Worm (Caenorhabditis elegans) whole organism, young adult: ENCODE results near the gene mlk-1.

Experiments used
- B0261.1 ChIP-seq: sonication (generic microtip); optimal IDR thresholded peaks from 2 replicates; lab custom pipeline; 2016; ENCODE audit warnings: mild to moderate bottlenecking, missing genetic modification characterization, moderate library complexity, missing compliant biosample characterization
- B0336.3 ChIP-seq: fragments of 200-800 bp; sonication (Bioruptor generic); IDR thresholded peaks from 2 replicates; pipeline ENCODE4 v1.3.6; 2022; ENCODE audit warnings: missing genetic modification characterization, missing compliant biosample characterization
- F49E8.2 ChIP-seq: sonication (generic microtip); optimal IDR thresholded peaks from 3 replicates; lab custom pipeline; 2017; ENCODE audit warnings: missing genetic modification characterization, mild to moderate bottlenecking, missing compliant biosample characterization, antibody characterized with exemption, moderate library complexity; ENCODE audit not compliant: insufficient read depth
- ceh-58 ChIP-seq: fragments of 200-800 bp; sonication (Bioruptor generic); IDR thresholded peaks from 2 replicates; pipeline ENCODE4 v1.3.6; 2022; ENCODE audit warnings: missing genetic modification characterization, missing compliant biosample characterization
- ceh-79 ChIP-seq: sonication (generic microtip); optimal IDR thresholded peaks from 2 replicates; lab custom pipeline; 2017; ENCODE audit warnings: mild to moderate bottlenecking, missing genetic modification characterization, missing compliant biosample characterization
- egl-44 ChIP-seq: fragments of 200-800 bp; sonication (Bioruptor generic); IDR thresholded peaks from 2 replicates; pipeline ENCODE4 v1.3.6; 2022; ENCODE audit warnings: missing genetic modification reagents, missing genetic modification characterization, missing compliant biosample characterization
- hrde-1 ChIP-seq: sonication (generic microtip); optimal IDR thresholded peaks from 2 replicates; lab custom pipeline; 2016; ENCODE audit warnings: missing genetic modification characterization, mild to moderate bottlenecking, missing compliant biosample characterization, moderate library complexity, missing genotype, missing genetic modification reagents, borderline replicate concordance
- repo-1 ChIP-seq: sonication (generic microtip); optimal IDR thresholded peaks from 2 replicates; lab custom pipeline; 2017; ENCODE audit warnings: mild to moderate bottlenecking, missing genetic modification characterization, missing compliant biosample characterization
- sea-2 ChIP-seq: fragments of 200-800 bp; sonication (Bioruptor generic); IDR thresholded peaks from 2 replicates; pipeline ENCODE4 v1.3.6; 2022; ENCODE audit warnings: missing genetic modification characterization, missing compliant biosample characterization
- snpc-4 ChIP-seq, 5 experiments: fragments of 150-350 bp in 1 of 5; sonication (generic microtip) in 4 of 5; optimal IDR thresholded peaks; 2 replicates each; lab custom pipeline; 2014 to 2018; ENCODE audit warnings: missing genetic modification characterization in 5 of 5, missing biosample characterization in 3 of 5, antibody characterized with exemption in 2 of 5, mild to moderate bottlenecking in 2 of 5, missing compliant biosample characterization in 2 of 5, missing genotype in 2 of 5, moderate library complexity in 2 of 5, missing genetic modification reagents in 1 of 5
- tbx-9 ChIP-seq: sonication (generic microtip); optimal IDR thresholded peaks from 2 replicates; lab custom pipeline; 2016; ENCODE audit warnings: borderline replicate concordance, missing genetic modification characterization, inconsistent platforms, missing compliant biosample characterization

DNA sequence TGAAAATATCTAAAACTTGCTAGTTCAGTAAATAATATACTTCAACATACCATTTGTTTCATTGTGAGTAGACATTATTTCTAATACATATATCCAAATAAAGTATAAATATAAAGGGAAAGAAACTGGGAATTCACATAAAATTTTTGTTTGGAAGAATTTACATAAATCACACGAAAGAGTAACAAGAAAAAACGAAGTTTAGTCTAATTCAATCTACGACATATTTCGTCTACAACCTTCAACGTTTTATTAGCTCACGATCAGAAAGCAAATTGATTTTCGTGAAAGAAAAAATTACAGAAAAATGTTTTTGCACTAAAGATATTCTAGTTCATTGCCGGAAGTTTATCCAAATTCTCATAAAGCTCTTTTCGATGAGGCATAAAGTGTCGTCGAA is 32.4 kb upstream of the mlk-1 start, which contains the start of gene C04F5.2:
- TF ChIP-seq sea-2 (GFP tag; lab: Robert Waterston, UW) = no peak
- TF ChIP-seq ceh-79 = no peak
- TF ChIP-seq B0336.3 = no peak
- no peak for TF ChIP-seq B0261.1 (tag; lab: Kevin White, UChicago)
- TF ChIP-seq egl-44 (GFP tag; lab: Robert Waterston, UW) = no peak
- no peak for TF ChIP-seq tbx-9 (tag; lab: Kevin White, UChicago)
- no peak for TF ChIP-seq ceh-58 (GFP tag; lab: Robert Waterston, UW)
- TF ChIP-seq snpc-4 (GFP tag; optimal IDR thresholded peaks at IDR 0.05; lab: Kevin White, UChicago) = no peak
- no peak for TF ChIP-seq snpc-4 (tag; optimal IDR thresholded peaks at IDR 0.05; lab: Kevin White, UChicago)
- TF ChIP-seq F49E8.2 (tag; lab: Kevin White, UChicago) = no peak
- no peak for TF ChIP-seq hrde-1
- TF ChIP-seq repo-1 (tag; lab: Kevin White, UChicago) = no peak
